Worm (Caenorhabditis elegans) whole organism, early embryonic: ENCODE results near the gene E04F6.15.

ENCODE experiments used
- B0310.2 ChIP-seq: sonication (generic microtip); optimal IDR thresholded peaks from 2 replicates; lab custom pipeline; 2016; ENCODE audit warnings: mild to moderate bottlenecking, missing genetic modification characterization, missing compliant biosample characterization
- ama-1 ChIP-seq: fragments of 150-350 bp; optimal IDR thresholded peaks from 2 replicates; lab custom pipeline; 2014

DNA sequence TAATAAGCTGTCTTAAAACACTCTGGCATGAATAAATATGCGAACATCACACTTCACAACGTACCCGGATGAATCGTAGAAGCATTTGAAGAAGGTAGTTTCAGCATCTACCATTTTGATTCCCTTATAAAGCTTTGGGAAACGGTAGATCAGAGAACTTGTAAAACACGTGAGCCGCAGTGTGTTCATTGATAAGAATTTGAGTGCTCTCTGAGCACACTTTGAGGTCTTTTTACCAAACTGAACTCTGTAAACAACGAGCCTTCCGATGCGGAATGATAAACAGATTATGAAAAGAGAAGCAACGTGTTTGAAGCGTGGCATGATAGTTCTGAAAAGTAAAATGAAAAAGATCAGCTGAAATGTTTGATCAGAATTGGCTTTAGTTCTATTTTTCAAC lies 28.2 kb upstream of the E04F6.15 start, which contains the start of gene aqp-1:
- TF ChIP-seq ama-1 (lab: Kevin White, UChicago) (no peak), B0310.2 (tag; lab: Kevin White, UChicago) (no peak)
